Worm (Caenorhabditis elegans): Measurements from ENCODE around the gene C08F8.2.
A peak's percentile ranks its signal among the peaks of the same experiment; 100 is the strongest.

The C08F8.2 gene

ce11 chrIV:11111898-11112297, 38.9 kb upstream of the C08F8.2 start:
- TF ChIP-seq ztf-11 (tag; optimal IDR thresholded peaks at IDR 0.05), result no peak
- TF ChIP-seq fos-1 (tag; optimal IDR thresholded peaks at IDR 0.05), result no peak
- peak; percentile 3 for TF ChIP-seq egl-5 (tag; optimal IDR thresholded peaks at IDR 0.05)
- TF ChIP-seq elt-3 (tag; optimal IDR thresholded peaks at IDR 0.05), result no peak
- TF ChIP-seq nfya-1 (tag; optimal IDR thresholded peaks at IDR 0.05; ENCODE audit: insufficient read depth), result peak; percentile 24

- no peak for TF ChIP-seq skn-1 (tag; optimal IDR thresholded peaks at IDR 0.05)
- TF ChIP-seq nhr-25 (tag; optimal IDR thresholded peaks at IDR 0.05), result no peak
- no peak for TF ChIP-seq nhr-77 (tag; optimal IDR thresholded peaks at IDR 0.05)
- TF ChIP-seq snpc-4 (tag; optimal IDR thresholded peaks at IDR 0.05), result no peak
- no peak for TF ChIP-seq ceh-9 (tag; optimal IDR thresholded peaks at IDR 0.05)
Observed at ce11 chrIV:11112641-11113040, 38.2 kb upstream of the C08F8.2 start, which contains the start of gene clc-9. TSS of gene clc-9 (plus strand) at chrIV:11112941.

ce11 chrIV:11118837-11119491, 31.8 kb upstream of the C08F8.2 start, which contains the start of the genes imp-2 and enpl-1:
TSS of gene imp-2 (minus strand) at chrIV:11118887.
TSS of gene enpl-1 (plus strand) at chrIV:11119298.
- no peak for TF ChIP-seq ztf-4 (tag; optimal IDR thresholded peaks at IDR 0.05)
- TF ChIP-seq nhr-76 (tag; optimal IDR thresholded peaks at IDR 0.05), result no peak
- TF ChIP-seq fkh-10 (GFP tag; optimal IDR thresholded peaks at IDR 0.05), result peak; percentile 49
- TF ChIP-seq hmg-11 (tag; optimal IDR thresholded peaks at IDR 0.05), result peak; percentile 89
- no peak for TF ChIP-seq nhr-77 (tag; optimal IDR thresholded peaks at IDR 0.05)
- peak; percentile 92 for TF ChIP-seq nhr-23 (tag; optimal IDR thresholded peaks at IDR 0.05)
- peak; percentile 79 for TF ChIP-seq ceh-28 (tag; optimal IDR thresholded peaks at IDR 0.05)
- TF ChIP-seq pqm-1 (tag; optimal IDR thresholded peaks at IDR 0.05), result peak; percentile 62
- no peak for TF ChIP-seq ceh-16 (tag; optimal IDR thresholded peaks at IDR 0.05)
- no peak for TF ChIP-seq ZK546.5 (tag; optimal IDR thresholded peaks at IDR 0.05)
- peak; percentile 97 for TF ChIP-seq lsy-12 (tag; optimal IDR thresholded peaks at IDR 0.05)
- TF ChIP-seq unc-62 (GFP tag; optimal IDR thresholded peaks at IDR 0.05), result no peak
- peak; percentile 50 for TF ChIP-seq zag-1 (tag; optimal IDR thresholded peaks at IDR 0.05)
- TF ChIP-seq nfya-1 (tag; optimal IDR thresholded peaks at IDR 0.05; ENCODE audit: insufficient read depth), result peak; percentile 100
- peak; percentile 37 for TF ChIP-seq elt-1 (tag; optimal IDR thresholded peaks at IDR 0.05)
- peak; percentile 71 for TF ChIP-seq tbx-2 (tag; optimal IDR thresholded peaks at IDR 0.05)
- TF ChIP-seq nhr-25 (tag; optimal IDR thresholded peaks at IDR 0.05), result peak; percentile 41
- peak; percentile 50 for TF ChIP-seq nhr-43 (tag; optimal IDR thresholded peaks at IDR 0.05; ENCODE audit: poor library complexity, severe bottlenecking)
- no peak for TF ChIP-seq nhr-12 (tag; optimal IDR thresholded peaks at IDR 0.05)
- peak; percentile 92 for TF ChIP-seq lin-15B (tag; optimal IDR thresholded peaks at IDR 0.05)
- TF ChIP-seq R02D3.7 (tag; optimal IDR thresholded peaks at IDR 0.05), result peak; percentile 78
- TF ChIP-seq nhr-11 (tag; optimal IDR thresholded peaks at IDR 0.05), result peak; percentile 18
- TF ChIP-seq mml-1 (tag; optimal IDR thresholded peaks at IDR 0.05), result no peak
- no peak for TF ChIP-seq elt-3 (tag; optimal IDR thresholded peaks at IDR 0.05)
- TF ChIP-seq daf-12 (tag; optimal IDR thresholded peaks at IDR 0.05), result no peak
- TF ChIP-seq ceh-82 (tag; optimal IDR thresholded peaks at IDR 0.05), result no peak
- peak; percentile 76 for TF ChIP-seq skn-1 (tag; optimal IDR thresholded peaks at IDR 0.05)
- TF ChIP-seq sea-2 (GFP tag; optimal IDR thresholded peaks at IDR 0.05), result no peak
- peak; percentile 94 for TF ChIP-seq pha-4 (tag; optimal IDR thresholded peaks at IDR 0.05)
- no peak for TF ChIP-seq nhr-237 (tag; optimal IDR thresholded peaks at IDR 0.05)
- no peak for TF ChIP-seq fkh-2 (tag; optimal IDR thresholded peaks at IDR 0.05)
- TF ChIP-seq jun-1 (tag; optimal IDR thresholded peaks at IDR 0.05), result peak; percentile 86
- no peak for TF ChIP-seq eor-1 (tag; optimal IDR thresholded peaks at IDR 0.05)
- TF ChIP-seq lin-39 (tag; optimal IDR thresholded peaks at IDR 0.05), result peak; percentile 97
- no peak for TF ChIP-seq ceh-9 (tag; optimal IDR thresholded peaks at IDR 0.05)
- TF ChIP-seq ztf-11 (tag; optimal IDR thresholded peaks at IDR 0.05), result no peak
- no peak for TF ChIP-seq aly-2 (tag; optimal IDR thresholded peaks at IDR 0.05)
- peak; percentile 23 for TF ChIP-seq snpc-4 (tag; optimal IDR thresholded peaks at IDR 0.05)
- no peak for TF ChIP-seq fos-1 (tag; optimal IDR thresholded peaks at IDR 0.05)
- TF ChIP-seq elt-2 (tag; optimal IDR thresholded peaks at IDR 0.05), result peak; percentile 81
- TF ChIP-seq ama-1 (optimal IDR thresholded peaks at IDR 0.05), result peak; percentile 42
- TF ChIP-seq egl-27 (tag; optimal IDR thresholded peaks at IDR 0.05), result peak; percentile 25
- TF ChIP-seq unc-39 (tag; optimal IDR thresholded peaks at IDR 0.05), result no peak
- no peak for TF ChIP-seq nhr-28 (tag; optimal IDR thresholded peaks at IDR 0.05)
- TF ChIP-seq mdl-1 (tag; optimal IDR thresholded peaks at IDR 0.05), result peak; percentile 84
- TF ChIP-seq egl-5 (tag; optimal IDR thresholded peaks at IDR 0.05), result peak; percentile 92
- no peak for TF ChIP-seq nhr-67 (tag; optimal IDR thresholded peaks at IDR 0.05)
